Worm (Caenorhabditis elegans) whole organism, L4 larva: Measurements from ENCODE around the gene srlf-10.
A peak's percentile ranks its signal among the peaks of the same experiment; 100 is the strongest.

Experiments used
- F26F4.8 ChIP-seq: fragments of 200-800 bp; sonication (Bioruptor generic); conservative IDR thresholded peaks from 2 replicates; pipeline ENCODE4 v1.3.6; 2022; ENCODE audit warnings: missing genetic modification characterization, missing compliant biosample characterization
- F44E2.7 ChIP-seq: fragments of 200-800 bp; sonication (Bioruptor generic); IDR thresholded peaks from 2 replicates; pipeline ENCODE4 v2.1.2; 2022; ENCODE audit warnings: missing genetic modification characterization, missing compliant biosample characterization
- T26A8.4 ChIP-seq: fragments of 200-800 bp; sonication (Bioruptor generic); IDR thresholded peaks from 2 replicates; pipeline ENCODE4 v1.3.6; 2022; ENCODE audit warnings: missing genetic modification characterization, missing compliant biosample characterization
- Y48G9A.11 ChIP-seq: fragments of 200-800 bp; sonication (Bioruptor generic); IDR thresholded peaks from 2 replicates; pipeline ENCODE4 v1.3.6; 2022; ENCODE audit warnings: missing genetic modification reagents, missing genetic modification characterization, missing compliant biosample characterization
- arid-1 ChIP-seq: fragments of 200-800 bp; sonication (Bioruptor generic); conservative IDR thresholded peaks from 2 replicates; pipeline ENCODE4 v1.3.6; 2022; ENCODE audit warnings: missing genetic modification reagents, missing genetic modification characterization, missing compliant biosample characterization
- dmd-8 ChIP-seq: fragments of 200-800 bp; sonication (Bioruptor generic); IDR thresholded peaks from 2 replicates; pipeline ENCODE4 v1.3.6; 2022; ENCODE audit warnings: missing genetic modification characterization, missing compliant biosample characterization
- madf-5 ChIP-seq, 2 experiments: fragments of 200-800 bp; sonication (Bioruptor generic); IDR thresholded peaks; 2 replicates each; pipeline ENCODE4 v1.3.6; 2022; ENCODE audit warnings: missing compliant biosample characterization in 2 of 2, missing genetic modification characterization in 2 of 2
- mdt-29 ChIP-seq: fragments of 200-800 bp; sonication (Bioruptor generic); IDR thresholded peaks from 2 replicates; pipeline ENCODE4 v1.3.6; 2022; ENCODE audit warnings: missing genetic modification reagents, missing genetic modification characterization, missing compliant biosample characterization
- php-3 ChIP-seq: fragments of 200-800 bp; sonication (Bioruptor generic); IDR thresholded peaks from 2 replicates; pipeline ENCODE4 v1.3.6; 2022; ENCODE audit warnings: missing genetic modification reagents, missing genetic modification characterization, missing compliant biosample characterization
- saeg-2 ChIP-seq: fragments of 200-800 bp; sonication (Bioruptor generic); IDR thresholded peaks from 2 replicates; pipeline ENCODE4 v1.3.6; 2022; ENCODE audit warnings: missing genetic modification reagents, missing genetic modification characterization, missing compliant biosample characterization
- set-16 ChIP-seq: fragments of 200-800 bp; sonication (Bioruptor generic); IDR thresholded peaks from 2 replicates; pipeline ENCODE4 v1.3.6; 2022; ENCODE audit warnings: missing genetic modification reagents, missing genetic modification characterization, missing compliant biosample characterization
- snpc-1.2 ChIP-seq: fragments of 200-800 bp; sonication (Bioruptor generic); IDR thresholded peaks from 2 replicates; pipeline ENCODE4 v1.3.6; 2022; ENCODE audit warnings: missing genetic modification reagents, missing genetic modification characterization, missing compliant biosample characterization
- tra-1 ChIP-seq: fragments of 200-800 bp; sonication (Bioruptor generic); IDR thresholded peaks from 2 replicates; pipeline ENCODE4 v1.3.6; 2022; ENCODE audit warnings: missing genetic modification reagents, missing genetic modification characterization, missing compliant biosample characterization

The srlf-10 gene

DNA sequence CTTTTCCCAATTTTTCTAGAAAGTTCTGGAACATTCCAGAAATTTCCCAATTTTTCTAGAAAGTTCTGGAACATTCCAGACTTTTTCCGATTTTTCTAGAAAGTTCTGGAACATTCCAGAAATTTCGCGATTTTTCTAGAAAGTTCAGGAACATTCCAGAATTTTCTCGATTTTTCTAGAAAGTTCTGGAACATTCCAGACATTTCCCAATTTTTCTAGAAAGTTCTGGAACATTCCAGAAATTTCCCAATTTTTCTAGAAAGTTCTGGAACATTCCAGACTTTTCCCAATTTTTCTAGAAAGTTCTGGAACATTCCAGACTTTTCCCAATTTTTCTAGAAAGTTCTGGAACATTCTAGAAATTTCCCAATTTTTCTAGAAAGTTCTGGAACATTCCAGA is 45.4 kb downstream of the srlf-10 start (continued):
- TF ChIP-seq mdt-29 (GFP tag; lab: Robert Waterston, UW), result peak; percentile 95
- TF ChIP-seq saeg-2 (GFP tag; lab: Robert Waterston, UW), result 0 out of 2 replicates have a peak, but pooled peaks have one; percentile 38
- TF ChIP-seq, all 104 proteins: peak for 20; not testable (repeated sequence) for 84

DNA sequence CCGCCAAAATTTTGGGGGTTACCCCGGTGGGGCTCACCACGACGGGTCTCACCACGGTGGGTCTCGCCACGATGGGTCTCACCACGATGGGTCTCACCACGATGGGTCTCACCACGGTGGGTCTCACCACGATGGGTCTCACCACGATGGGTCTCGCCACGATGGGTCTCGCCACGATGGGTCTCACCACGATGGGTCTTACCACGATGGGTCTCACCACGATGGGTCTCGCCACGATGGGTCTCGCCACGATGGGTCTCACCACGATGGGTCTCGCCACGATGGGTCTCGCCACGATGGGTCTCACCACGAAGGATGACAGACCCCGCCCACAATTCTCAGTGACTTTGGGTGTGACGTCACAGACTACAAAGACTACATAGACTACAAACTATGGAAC is 46.2 kb downstream of the srlf-10 start:
- 0 out of 2 replicates have a peak, but pooled peaks have one; percentile 16 for TF ChIP-seq T26A8.4 (GFP tag; lab: Robert Waterston, UW)
- TF ChIP-seq F44E2.7 (GFP tag; lab: Robert Waterston, UW), result peak; percentile 58; the same call in 1 of the 2 replicates
- TF ChIP-seq dmd-8 (GFP tag; lab: Robert Waterston, UW), result 0 out of 2 replicates have a peak, but pooled peaks have one; percentile 69
- TF ChIP-seq Y48G9A.11 (GFP tag; lab: Robert Waterston, UW), result peak; percentile 45; the same call in 1 of the 2 replicates
- 0 out of 4 replicates have a peak, but pooled peaks of 1 of the 2 experiments have one; percentile 52 for TF ChIP-seq madf-5 (GFP tag; IDR thresholded peaks at IDR 0.05; lab: Robert Waterston, UW)
- TF ChIP-seq F26F4.8 (GFP tag; lab: Robert Waterston, UW), result 0 out of 2 replicates have a peak, but pooled peaks have one; percentile 46
- TF ChIP-seq set-16 (GFP tag; lab: Robert Waterston, UW), result peak; percentile 93
- 0 out of 2 replicates have a peak, but pooled peaks have one; percentile 42 for TF ChIP-seq tra-1 (GFP tag; lab: Robert Waterston, UW)
- TF ChIP-seq php-3, result peak; percentile 19; the same call in 1 of the 2 replicates
- peak; percentile 51; the same call in 1 of the 2 replicates for TF ChIP-seq snpc-1.2 (GFP tag; lab: Robert Waterston, UW)
- 0 out of 2 replicates have a peak, but pooled peaks have one; percentile 5 for TF ChIP-seq arid-1 (GFP tag; lab: Robert Waterston, UW)
- TF ChIP-seq, all 104 proteins: peak for 11; not testable (repeated sequence) for 93
